ENCODE assay signal across 1 fruit fly cellular context in genomic region chr3L:17035492-17035891, dm6.
TF ChIP-seq lines count a peak whose summit lies in the region.

Gene beg (plus strand): TSS chr3L:17035668.

TF ChIP-seq in whole organism, embryonic, 481 proteins besides CTCF, POLR2A, EP300 and RAD21 (continued from another document):
- TF ChIP-seq CG9797 (GFP tag; optimal IDR thresholded peaks at IDR 0.05; lab: Kevin White, UChicago): no peak
- TF ChIP-seq CG13296 (GFP tag; optimal IDR thresholded peaks at IDR 0.05; lab: Kevin White, UChicago): no peak
- peak; percentile 56; the same call in 1 of the 2 replicates for TF ChIP-seq amos (GFP tag; IDR thresholded peaks at IDR 0.05; lab: Robert Waterston, UW; ENCODE audit: partially characterized antibody)
- no peak for TF ChIP-seq Camta (GFP tag; optimal IDR thresholded peaks at IDR 0.05; lab: Kevin White, UChicago)
- no peak for TF ChIP-seq CG9609 (GFP tag; optimal IDR thresholded peaks at IDR 0.05; lab: Kevin White, UChicago)
- TF ChIP-seq caup (GFP tag; optimal IDR thresholded peaks at IDR 0.05; lab: Kevin White, UChicago; ENCODE audit: severe bottlenecking): no peak
- TF ChIP-seq CG17361 (GFP tag; IDR thresholded peaks at IDR 0.05; lab: Robert Waterston, UW): no peak
- TF ChIP-seq CG3726 (GFP tag; IDR thresholded peaks at IDR 0.05; lab: Robert Waterston, UW): no peak
- no peak for TF ChIP-seq slp2 (GFP tag; optimal IDR thresholded peaks at IDR 0.05; lab: Kevin White, UChicago)
- peak; percentile 73; the same call in 2 of the 3 replicates for TF ChIP-seq Opbp (GFP tag; IDR thresholded peaks at IDR 0.05; lab: Robert Waterston, UW; ENCODE audit: partially characterized antibody)
- TF ChIP-seq lab (GFP tag; optimal IDR thresholded peaks at IDR 0.05; lab: Kevin White, UChicago): no peak
- TF ChIP-seq Dll (GFP tag; IDR thresholded peaks at IDR 0.05; lab: Robert Waterston, UW; ENCODE audit: partially characterized antibody): peak; percentile 79
- TF ChIP-seq CG34224 (GFP tag; IDR thresholded peaks at IDR 0.05; lab: Robert Waterston, UW; ENCODE audit: partially characterized antibody): peak; percentile 93
- no peak for TF ChIP-seq pnt (GFP tag; optimal IDR thresholded peaks at IDR 0.05; lab: Kevin White, UChicago)
- peak; percentile 81 for TF ChIP-seq HLH4C (GFP tag; IDR thresholded peaks at IDR 0.05; lab: Robert Waterston, UW; ENCODE audit: partially characterized antibody)
- peak; percentile 63 for TF ChIP-seq gcm (GFP tag; optimal IDR thresholded peaks at IDR 0.05; lab: Kevin White, UChicago)
- TF ChIP-seq bab2 (GFP tag; optimal IDR thresholded peaks at IDR 0.05; lab: Kevin White, UChicago): no peak
- TF ChIP-seq CG7987 (GFP tag; optimal IDR thresholded peaks at IDR 0.05; lab: Kevin White, UChicago): no peak
- TF ChIP-seq stwl (tag; optimal IDR thresholded peaks at IDR 0.05; lab: Kevin White, UChicago): peak; percentile 20
- peak; percentile 74 for TF ChIP-seq Dref (GFP tag; IDR thresholded peaks at IDR 0.05; lab: Robert Waterston, UW)
- TF ChIP-seq CG8478 (optimal IDR thresholded peaks at IDR 0.05; lab: Kevin White, UChicago): no peak
- 0 out of 4 replicates have a peak, but pooled peaks have one; percentile 54 for TF ChIP-seq chinmo (GFP tag; IDR thresholded peaks at IDR 0.05; lab: Robert Waterston, UW; ENCODE audit: partially characterized antibody)
- TF ChIP-seq seq (GFP tag; IDR thresholded peaks at IDR 0.05; lab: Robert Waterston, UW): no peak
- no peak for TF ChIP-seq chn (GFP tag; optimal IDR thresholded peaks at IDR 0.05; lab: Kevin White, UChicago)
- no peak for TF ChIP-seq CG30020 (tag; optimal IDR thresholded peaks at IDR 0.05; lab: Kevin White, UChicago)
- no peak for TF ChIP-seq CG1603 (tag; optimal IDR thresholded peaks at IDR 0.05; lab: Kevin White, UChicago)
- TF ChIP-seq CG12299 (tag; optimal IDR thresholded peaks at IDR 0.05; lab: Kevin White, UChicago): no peak
- TF ChIP-seq run (tag; optimal IDR thresholded peaks at IDR 0.05; lab: Kevin White, UChicago): no peak
- no peak for TF ChIP-seq Ssrp (tag; optimal IDR thresholded peaks at IDR 0.05; lab: Kevin White, UChicago)
- no peak for TF ChIP-seq Fer2 (tag; optimal IDR thresholded peaks at IDR 0.05; lab: Kevin White, UChicago)
- no peak for TF ChIP-seq cwo (GFP tag; optimal IDR thresholded peaks at IDR 0.05; lab: Kevin White, UChicago)
- TF ChIP-seq nerfin-2 (GFP tag; IDR thresholded peaks at IDR 0.05; lab: Robert Waterston, UW; ENCODE audit: partially characterized antibody): peak; percentile 79
- peak; percentile 90 for TF ChIP-seq Dp (GFP tag; optimal IDR thresholded peaks at IDR 0.05; lab: Kevin White, UChicago)
- no peak for TF ChIP-seq CG43689 (GFP tag; IDR thresholded peaks at IDR 0.05; lab: Robert Waterston, UW)
- TF ChIP-seq Dek (tag; optimal IDR thresholded peaks at IDR 0.05; lab: Kevin White, UChicago): no peak
- TF ChIP-seq ato (GFP tag; IDR thresholded peaks at IDR 0.05; lab: Robert Waterston, UW; ENCODE audit: partially characterized antibody): peak; percentile 71
- no peak for TF ChIP-seq CG6689 (GFP tag; IDR thresholded peaks at IDR 0.05; lab: Robert Waterston, UW)
- peak; percentile 42 for TF ChIP-seq pzg (GFP tag; optimal IDR thresholded peaks at IDR 0.05; lab: Kevin White, UChicago)
- TF ChIP-seq Trl (optimal IDR thresholded peaks at IDR 0.05; lab: Kevin White, UChicago): no peak
- no peak for TF ChIP-seq Trl (GFP tag; optimal IDR thresholded peaks at IDR 0.05; lab: Kevin White, UChicago)
- TF ChIP-seq inv (GFP tag; IDR thresholded peaks at IDR 0.05; lab: Robert Waterston, UW; ENCODE audit: partially characterized antibody): peak; percentile 24; the same call in 1 of the 2 replicates
- TF ChIP-seq Sry-δ (GFP tag; optimal IDR thresholded peaks at IDR 0.05; lab: Kevin White, UChicago): peak; percentile 34
- peak; percentile 86 for TF ChIP-seq CG13287 (GFP tag; IDR thresholded peaks at IDR 0.05; lab: Robert Waterston, UW; ENCODE audit: partially characterized antibody)
- TF ChIP-seq Scr (GFP tag; IDR thresholded peaks at IDR 0.05; lab: Robert Waterston, UW; ENCODE audit: partially characterized antibody): peak; percentile 68
- peak; percentile 87 for TF ChIP-seq MBD-R2 (GFP tag; IDR thresholded peaks at IDR 0.05; lab: Robert Waterston, UW)
- TF ChIP-seq ash1 (GFP tag; optimal IDR thresholded peaks at IDR 0.05; lab: Kevin White, UChicago): no peak
- peak; percentile 65 for TF ChIP-seq Doc3 (GFP tag; IDR thresholded peaks at IDR 0.05; lab: Robert Waterston, UW; ENCODE audit: partially characterized antibody)
- TF ChIP-seq CG14710 (tag; optimal IDR thresholded peaks at IDR 0.05; lab: Kevin White, UChicago): peak; percentile 32
- TF ChIP-seq CG16813 (GFP tag; IDR thresholded peaks at IDR 0.05; lab: Robert Waterston, UW; ENCODE audit: partially characterized antibody): peak; percentile 61; the same call in 2 of the 3 replicates
- peak; percentile 37; the same call in 1 of the 2 replicates for TF ChIP-seq CG2129 (GFP tag; IDR thresholded peaks at IDR 0.05; lab: Robert Waterston, UW; ENCODE audit: partially characterized antibody)
- TF ChIP-seq bbx (GFP tag; IDR thresholded peaks at IDR 0.05; lab: Robert Waterston, UW; ENCODE audit: partially characterized antibody): peak; percentile 79
- TF ChIP-seq Gsc (GFP tag; IDR thresholded peaks at IDR 0.05; lab: Robert Waterston, UW): no peak
- TF ChIP-seq hb (GFP tag; IDR thresholded peaks at IDR 0.05; lab: Robert Waterston, UW; ENCODE audit: partially characterized antibody): 0 out of 3 replicates have a peak, but pooled peaks have one; percentile 61
- TF ChIP-seq pb (GFP tag; optimal IDR thresholded peaks at IDR 0.05; lab: Kevin White, UChicago): no peak
- TF ChIP-seq trem (tag; optimal IDR thresholded peaks at IDR 0.05; lab: Kevin White, UChicago): peak; percentile 16
- no peak for TF ChIP-seq HLHmδ (GFP tag; optimal IDR thresholded peaks at IDR 0.05; lab: Kevin White, UChicago)
- TF ChIP-seq Sry-β (GFP tag; optimal IDR thresholded peaks at IDR 0.05; lab: Kevin White, UChicago): no peak
- peak; percentile 78 for TF ChIP-seq sna (GFP tag; IDR thresholded peaks at IDR 0.05; lab: Robert Waterston, UW; ENCODE audit: partially characterized antibody)
- TF ChIP-seq ara (GFP tag; IDR thresholded peaks at IDR 0.05; lab: Robert Waterston, UW): no peak
- no peak for TF ChIP-seq chif (GFP tag; optimal IDR thresholded peaks at IDR 0.05; lab: Kevin White, UChicago)
- TF ChIP-seq phol (tag; optimal IDR thresholded peaks at IDR 0.05; lab: Kevin White, UChicago): no peak
- no peak for TF ChIP-seq CG9437 (GFP tag; optimal IDR thresholded peaks at IDR 0.05; lab: Kevin White, UChicago)
TF ChIP-seq in whole organism, embryonic: peak in this region for 42.
